Fruit fly (Drosophila melanogaster) whole organism, larva: Measurements from ENCODE around the gene Bet3.
A peak's percentile ranks its signal among the peaks of the same experiment; 100 is the strongest.

Source experiments
- noc ChIP-seq: fragments of 200-800 bp; sonication (Bioruptor generic); optimal IDR thresholded peaks from 3 replicates; lab custom pipeline; 2019; ENCODE audit warnings: missing biosample characterization, mild to moderate bottlenecking, missing genetic modification characterization, moderate library complexity

Gene Bet3

dm6 chr3L:9432810-9433587 lies 9.1 kb downstream of the Bet3 start:
- no peak for TF ChIP-seq noc (tag; lab: Kevin White, UChicago)

dm6 chr3L:9431848-9432623 lies 10.0 kb downstream of the Bet3 start:
- TF ChIP-seq noc (tag; lab: Kevin White, UChicago): no peak

- TF ChIP-seq noc (tag; lab: Kevin White, UChicago): no peak
These were observed 11.5 kb downstream of the Bet3 start for dm6 chr3L:9430608-9430952.

dm6 chr3L:9429665-9430607 lies 12.1 kb downstream of the Bet3 start, which contains the start of the genes RpS17 and MTF-1:
Gene RpS17 (minus strand): TSS chr3L:9429821.
Gene MTF-1 (plus strand): TSS chr3L:9430312.
- TF ChIP-seq noc (tag; lab: Kevin White, UChicago): peak; percentile 41

- TF ChIP-seq noc (tag; lab: Kevin White, UChicago): peak; percentile 97
These were observed 15.3 kb downstream of the Bet3 start, which contains the start of the genes Atat and Shc for dm6 chr3L:9426656-9427294. Gene Atat (minus strand): TSS chr3L:9426758. Gene Shc (plus strand): TSS chr3L:9427010.

dm6 chr3L:9425838-9426237 lies 16.2 kb downstream of the Bet3 start:
- TF ChIP-seq noc (tag; lab: Kevin White, UChicago): no peak

- TF ChIP-seq noc (tag; lab: Kevin White, UChicago): no peak
These were observed 17.5 kb downstream of the Bet3 start for dm6 chr3L:9424528-9424911.

- no peak for TF ChIP-seq noc (tag; lab: Kevin White, UChicago)
These were observed 18.1 kb downstream of the Bet3 start for dm6 chr3L:9423757-9424527.

dm6 chr3L:9422636-9423419 lies 19.2 kb downstream of the Bet3 start, which contains the start of gene aay:
Gene aay (plus strand): TSS chr3L:9423253.
- TF ChIP-seq noc (tag; lab: Kevin White, UChicago): peak; percentile 97

dm6 chr3L:9422135-9422534 lies 19.9 kb downstream of the Bet3 start:
- TF ChIP-seq noc (tag; lab: Kevin White, UChicago): peak; percentile 15

- TF ChIP-seq noc (tag; lab: Kevin White, UChicago): no peak
These were observed 20.4 kb downstream of the Bet3 start for dm6 chr3L:9421621-9422020.

- no peak for TF ChIP-seq noc (tag; lab: Kevin White, UChicago)
These were observed 21.3 kb downstream of the Bet3 start for dm6 chr3L:9420819-9421130.

dm6 chr3L:9420054-9420818 lies 21.8 kb downstream of the Bet3 start:
- peak; percentile 26 for TF ChIP-seq noc (tag; lab: Kevin White, UChicago)
